Worm (Caenorhabditis elegans): Measurements from ENCODE around the gene Y13C8A.1.

Y13C8A.1 gene

DNA sequence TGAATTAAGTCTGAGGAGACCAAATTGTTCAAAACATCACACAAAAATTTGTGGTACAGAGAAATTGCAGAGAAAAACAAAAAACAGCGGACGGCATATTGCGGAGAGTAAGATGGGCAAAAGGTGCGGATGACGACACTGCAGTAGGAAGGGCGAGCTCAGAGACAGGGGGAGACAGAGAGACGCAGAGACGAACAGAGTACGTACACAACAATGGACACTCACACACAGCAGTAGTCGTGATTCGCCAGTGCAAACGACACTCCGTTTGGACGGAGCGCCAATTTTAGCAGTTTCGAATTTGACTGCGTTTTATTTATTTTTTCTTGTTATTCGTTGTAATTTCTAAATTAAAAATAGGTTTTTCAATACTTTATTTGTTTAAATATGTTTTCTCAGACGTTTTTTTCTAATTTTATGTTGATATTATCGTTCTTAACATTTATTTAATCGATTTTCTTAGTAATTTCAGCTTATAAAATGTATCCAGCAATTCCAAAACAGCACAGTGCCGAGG is 11.0 kb upstream of the Y13C8A.1 start, which contains the start of gene T20F7.1:
T20F7.1 (plus strand) TSS at position 467 of the 517 bp plus-strand sequence.
- TF ChIP-seq mdl-1 (tag; optimal IDR thresholded peaks at IDR 0.05) (peak; percentile 21 to 67), snpc-4 (tag; optimal IDR thresholded peaks at IDR 0.05) (no peak), rbr-2 (tag; optimal IDR thresholded peaks at IDR 0.05) (peak; percentile 79), nhr-11 (tag; optimal IDR thresholded peaks at IDR 0.05) (peak; percentile 44), hmg-1.1 (GFP tag; IDR thresholded peaks at IDR 0.05) (peak; percentile 90), T26A8.4 (GFP tag; IDR thresholded peaks at IDR 0.05) (0 out of 2 replicates have a peak, but pooled peaks have one; percentile 24), arid-1 (GFP tag; conservative IDR thresholded peaks at IDR 0.05) (0 out of 2 replicates have a peak, but pooled peaks have one; percentile 45), mes-2 (tag; optimal IDR thresholded peaks at IDR 0.05; ENCODE audit: poor library complexity, severe bottlenecking) (peak; percentile 84), nhr-6 (tag; optimal IDR thresholded peaks at IDR 0.05) (peak; percentile 17), lin-1 (GFP tag; IDR thresholded peaks at IDR 0.05) (peak; percentile 38; the same call in 1 of the 2 replicates), set-16 (GFP tag; IDR thresholded peaks at IDR 0.05) (0 out of 2 replicates have a peak, but pooled peaks have one; percentile 10), ceh-82 (tag; optimal IDR thresholded peaks at IDR 0.05) (no peak), nhr-77 (tag; optimal IDR thresholded peaks at IDR 0.05) (no peak), dpl-1 (GFP tag; optimal IDR thresholded peaks at IDR 0.05) (peak; percentile 43), nhr-48 (tag; optimal IDR thresholded peaks at IDR 0.05) (no peak), unc-62 (GFP tag; optimal IDR thresholded peaks at IDR 0.05 in 1 of 2) (peak in 1 of 2 experiments; percentile 17), unc-62 (tag; optimal IDR thresholded peaks at IDR 0.05) (no peak), hlh-11 (tag; optimal IDR thresholded peaks at IDR 0.05) (peak; percentile 86), F37D6.2 (tag; optimal IDR thresholded peaks at IDR 0.05) (peak; percentile 16), aha-1 (tag) (peak; percentile 82), nhr-102 (tag; optimal IDR thresholded peaks at IDR 0.05) (peak; percentile 6), spr-1 (tag; optimal IDR thresholded peaks at IDR 0.05) (no peak), hlh-30 (tag; optimal IDR thresholded peaks at IDR 0.05; ENCODE audit: insufficient read depth) (peak; percentile 84), dmd-6 (GFP tag; IDR thresholded peaks at IDR 0.05) (peak; percentile 73), T20F7.1 (GFP tag; optimal IDR thresholded peaks at IDR 0.05) (no peak), egl-27 (tag; optimal IDR thresholded peaks at IDR 0.05) (no peak), ceh-20 (GFP tag; IDR thresholded peaks at IDR 0.05) (0 out of 2 replicates have a peak, but pooled peaks have one; percentile 56), daf-16 (GFP tag; optimal IDR thresholded peaks at IDR 0.05) (peak in 1 of 2 experiments; percentile 87), daf-16 (tag; optimal IDR thresholded peaks at IDR 0.05) (peak; percentile 84), nhr-28 (tag; optimal IDR thresholded peaks at IDR 0.05) (peak; percentile 60), duxl-1 (tag; optimal IDR thresholded peaks at IDR 0.05; ENCODE audit: poor library complexity) (no peak), pha-4 (GFP tag; IDR thresholded peaks at IDR 0.05) (no peak), pha-4 (tag; optimal IDR thresholded peaks at IDR 0.05) (peak; percentile 30), mxl-3 (GFP tag; optimal IDR thresholded peaks at IDR 0.05) (peak; percentile 62), tra-1 (GFP tag; IDR thresholded peaks at IDR 0.05) (peak; percentile 42; the same call in 1 of the 2 replicates)

DNA sequence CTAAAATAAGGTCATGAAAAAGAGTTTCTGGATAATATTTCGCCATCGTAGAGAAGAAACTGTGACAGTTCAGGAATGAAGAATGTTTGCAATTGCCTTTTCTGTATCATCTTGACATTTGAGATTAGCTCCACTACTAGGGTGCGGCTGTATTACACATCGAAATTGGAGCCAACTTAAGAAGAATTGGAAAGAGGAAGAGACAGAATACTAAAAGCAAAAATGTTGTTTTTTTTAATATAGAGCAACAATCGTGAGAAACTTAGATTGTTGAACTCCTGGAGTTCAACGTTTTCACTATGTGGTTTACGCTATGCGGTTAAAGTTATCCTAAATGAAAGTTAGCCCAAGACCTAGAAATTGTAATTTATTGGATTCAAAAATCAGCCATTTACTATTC is 3.1 kb upstream of the Y13C8A.1 start, which contains the start of gene acs-9:
acs-9 (minus strand) TSS at position 101 of the 400 bp plus-strand sequence.
- TF ChIP-seq mxl-3 (GFP tag; optimal IDR thresholded peaks at IDR 0.05) (no peak), dmd-8 (GFP tag; IDR thresholded peaks at IDR 0.05) (no peak), mdt-29 (GFP tag; IDR thresholded peaks at IDR 0.05) (no peak), sdz-12 (GFP tag; optimal IDR thresholded peaks at IDR 0.05) (no peak), unc-130 (GFP tag; optimal IDR thresholded peaks at IDR 0.05) (no peak), dpl-1 (GFP tag; optimal IDR thresholded peaks at IDR 0.05) (no peak), cey-2 (tag; optimal IDR thresholded peaks at IDR 0.05; ENCODE audit: borderline replicate concordance, insufficient read depth) (no peak), nhr-25 (tag; optimal IDR thresholded peaks at IDR 0.05; ENCODE audit: borderline replicate concordance, insufficient read depth) (no peak), rbr-2 (tag; optimal IDR thresholded peaks at IDR 0.05) (no peak), fkh-10 (GFP tag; optimal IDR thresholded peaks at IDR 0.05) (no peak), Y5F2A.4 (GFP tag; optimal IDR thresholded peaks at IDR 0.05) (no peak), daf-19 (GFP tag; conservative IDR thresholded peaks at IDR 0.05) (no peak), egl-27 (tag; optimal IDR thresholded peaks at IDR 0.05) (no peak), Y105C5A.15 (GFP tag; IDR thresholded peaks at IDR 0.05) (no peak)
